Fruit fly (Drosophila melanogaster) Kc167 (cell line): ENCODE results near the gene Trp1.

ENCODE experiments used
- Sin3A ChIP-seq: fragments of >200 bp; optimal IDR thresholded peaks from 2 replicates; lab custom pipeline; 2018; ENCODE audit warnings: missing external identifiers
- h ChIP-seq: fragments of >200 bp; optimal IDR thresholded peaks from 3 replicates; lab custom pipeline; 2018; ENCODE audit warnings: missing external identifiers
- psq ChIP-seq: fragments of >200 bp; optimal IDR thresholded peaks from 2 replicates; lab custom pipeline; 2017; ENCODE audit warnings: missing external identifiers
- ttk ChIP-seq: sonication (Bioruptor generic); optimal IDR thresholded peaks from 2 replicates; lab custom pipeline; 2017; ENCODE audit warnings: missing external identifiers

DNA sequence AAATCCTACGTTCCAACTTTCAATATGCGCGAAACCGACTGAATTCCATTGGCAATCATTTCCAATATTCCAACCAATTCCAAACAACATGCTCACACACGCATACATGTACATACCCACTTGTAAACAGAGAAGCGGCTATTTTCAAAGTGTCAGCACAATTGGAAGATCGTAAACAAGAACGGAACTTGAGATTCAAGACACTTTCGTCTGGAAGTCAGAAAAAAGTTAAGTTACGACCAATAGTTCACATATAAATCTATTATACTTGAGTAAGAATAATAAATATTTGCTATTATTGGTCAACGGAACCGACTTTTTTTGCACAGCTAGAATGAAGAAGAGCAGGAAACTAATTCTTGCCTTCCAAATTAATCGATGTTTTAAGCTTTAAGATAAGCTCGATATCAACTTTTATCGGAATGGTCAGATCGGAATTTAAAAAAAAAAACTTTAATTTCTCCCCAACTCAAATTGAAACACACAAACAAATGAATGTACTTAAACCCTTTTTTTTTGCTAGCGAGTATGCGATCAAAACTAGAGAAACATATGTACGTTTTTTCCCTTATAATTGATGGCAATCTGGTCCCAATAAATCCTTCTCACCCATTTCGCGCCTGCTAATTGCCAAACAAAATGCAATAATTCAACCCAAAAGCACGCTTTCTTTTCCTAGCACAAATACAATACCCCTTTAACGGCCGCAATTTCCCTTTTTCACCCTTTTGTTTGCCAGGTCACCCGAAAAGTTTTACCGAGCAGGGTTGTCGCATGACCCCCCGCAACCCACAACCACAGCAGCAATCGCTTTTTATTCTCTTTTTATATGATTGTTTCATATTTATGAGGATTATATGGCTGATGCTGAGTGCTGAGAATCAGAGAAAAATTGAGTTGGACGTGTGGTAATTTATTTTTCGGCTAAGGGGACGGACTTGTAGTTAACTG, 6.5 kb upstream of the Trp1 start, which contains the start of the genes CG31875 and SoYb:
- TF ChIP-seq ttk (lab: Kevin White, UChicago): no peak
- TF ChIP-seq psq (lab: Kevin White, UChicago): no peak
- no peak for TF ChIP-seq Sin3A
- TF ChIP-seq h (lab: Kevin White, UChicago): no peak
